Worm (Caenorhabditis elegans): Measurements from ENCODE around the gene C07E3.3.

DNA sequence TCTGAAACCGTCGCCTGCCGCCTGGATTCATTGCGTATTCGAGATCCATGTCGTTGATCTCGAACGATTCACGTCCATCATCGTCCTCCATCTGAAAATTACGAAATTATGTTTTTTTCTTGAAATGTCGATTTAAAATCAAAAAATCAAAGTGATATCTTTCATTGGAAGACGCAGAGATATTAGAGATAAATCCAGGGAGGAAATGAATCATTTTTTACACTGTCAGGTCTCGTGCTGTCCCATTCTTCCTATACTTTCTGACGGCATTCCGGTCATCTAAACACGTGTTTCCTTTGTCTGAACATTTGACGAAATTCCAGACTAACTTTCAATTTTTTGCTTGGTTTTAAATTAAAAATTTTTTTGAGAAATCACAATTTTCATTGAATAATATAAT lies 7.4 kb downstream of the C07E3.3 start, which contains the start of gene stip-1:
- no peak for TF ChIP-seq pqm-1 (tag; optimal IDR thresholded peaks at IDR 0.05)
- TF ChIP-seq odd-2 (tag; optimal IDR thresholded peaks at IDR 0.05) = no peak
- TF ChIP-seq unc-3 (GFP tag; conservative IDR thresholded peaks at IDR 0.05) = no peak
- TF ChIP-seq unc-3 (tag; optimal IDR thresholded peaks at IDR 0.05) = no peak
- no peak for TF ChIP-seq nhr-232 (tag; optimal IDR thresholded peaks at IDR 0.05)
- TF ChIP-seq fkh-6 (tag; optimal IDR thresholded peaks at IDR 0.05) = no peak
- TF ChIP-seq T23F11.4 (GFP tag; optimal IDR thresholded peaks at IDR 0.05) = no peak
- no peak for TF ChIP-seq pha-4 (tag; optimal IDR thresholded peaks at IDR 0.05)
- TF ChIP-seq sdc-2 (tag; optimal IDR thresholded peaks at IDR 0.05) = no peak
- TF ChIP-seq ama-1 (optimal IDR thresholded peaks at IDR 0.05) = no peak
- TF ChIP-seq rnt-1 (tag; optimal IDR thresholded peaks at IDR 0.05) = no peak
- no peak for TF ChIP-seq sox-4 (tag; optimal IDR thresholded peaks at IDR 0.05)
- TF ChIP-seq gmeb-2 (tag; optimal IDR thresholded peaks at IDR 0.05) = no peak
- no peak for TF ChIP-seq sox-2 (GFP tag; IDR thresholded peaks at IDR 0.05)
